Worm (Caenorhabditis elegans) whole organism, L1 larva: ENCODE measurements around the gene Y22D7AL.6.

Experiments used
- C04F5.9 ChIP-seq: sonication (generic microtip); optimal IDR thresholded peaks from 2 replicates; lab custom pipeline; 2016; ENCODE audit warnings: missing genetic modification characterization, missing compliant biosample characterization
- C16A3.4 ChIP-seq: fragments of 150-350 bp; optimal IDR thresholded peaks from 2 replicates; lab custom pipeline; 2014; ENCODE audit warnings: missing biosample characterization, missing genetic modification characterization
- alr-1 ChIP-seq: fragments of 200-800 bp; sonication (Bioruptor generic); optimal IDR thresholded peaks from 2 replicates; lab custom pipeline; 2018; ENCODE audit warnings: borderline replicate concordance, mild to moderate bottlenecking, missing genetic modification characterization, missing compliant biosample characterization
- ceh-63 ChIP-seq: fragments of 200-800 bp; sonication (Bioruptor generic); optimal IDR thresholded peaks from 2 replicates; lab custom pipeline; 2018; ENCODE audit warnings: mild to moderate bottlenecking, missing genetic modification characterization, missing compliant biosample characterization
- ceh-88 ChIP-seq: fragments of 200-800 bp; sonication (Bioruptor generic); IDR thresholded peaks from 2 replicates; pipeline ENCODE4 v1.3.6; 2022; ENCODE audit warnings: missing genetic modification characterization, missing compliant biosample characterization
- ceh-90 ChIP-seq: sonication (generic microtip); optimal IDR thresholded peaks from 2 replicates; lab custom pipeline; 2016; ENCODE audit warnings: missing genetic modification characterization, missing compliant biosample characterization
- ces-1 ChIP-seq: fragments of 150-350 bp; optimal IDR thresholded peaks from 2 replicates; lab custom pipeline; 2014; ENCODE audit warnings: missing biosample characterization, missing genetic modification reagents, missing genetic modification characterization
- efl-1 ChIP-seq, 4 experiments: fragments of 150-350 bp; optimal IDR thresholded peaks in 3 of 4; peaks in 1 of 4; 1 replicate in 1 of 4; 2 replicates in 3 of 4; lab custom pipeline; 2014; ENCODE audit warnings: missing biosample characterization in 2 of 4, missing genetic modification characterization in 2 of 4, missing genetic modification reagents in 2 of 4
- efl-3 ChIP-seq: fragments of 200-800 bp; sonication (Bioruptor generic); optimal IDR thresholded peaks from 2 replicates; lab custom pipeline; 2018; ENCODE audit warnings: mild to moderate bottlenecking, missing genetic modification characterization, missing compliant biosample characterization
- egl-27 ChIP-seq, 2 experiments: fragments of 150-350 bp in 1 of 2; sonication (generic microtip); optimal IDR thresholded peaks; 3 replicates each; lab custom pipeline; 2017 to 2018; ENCODE audit warnings: missing biosample characterization in 2 of 2, missing genetic modification characterization in 2 of 2, missing genetic modification reagents in 2 of 2
- elt-2 ChIP-seq: sonication (generic microtip); optimal IDR thresholded peaks from 2 replicates; lab custom pipeline; 2016; ENCODE audit warnings: missing genetic modification characterization, mild to moderate bottlenecking, inconsistent platforms, missing compliant biosample characterization, missing genetic modification reagents
- ets-5 ChIP-seq: fragments of 200-800 bp; sonication (Bioruptor generic); IDR thresholded peaks from 2 replicates; pipeline ENCODE4 v1.3.6; 2022; ENCODE audit warnings: missing genetic modification characterization, missing compliant biosample characterization
- fkh-10 ChIP-seq: sonication (generic microtip); optimal IDR thresholded peaks from 2 replicates; lab custom pipeline; 2017; ENCODE audit warnings: missing biosample characterization, missing genetic modification reagents, missing genetic modification characterization
- fkh-8 ChIP-seq: sonication (generic microtip); optimal IDR thresholded peaks from 2 replicates; lab custom pipeline; 2016; ENCODE audit warnings: mild to moderate bottlenecking, missing genetic modification characterization, missing compliant biosample characterization
- grh-1 ChIP-seq: fragments of 200-800 bp; sonication (Bioruptor generic); IDR thresholded peaks from 2 replicates; pipeline ENCODE4 v1.3.6; 2022; ENCODE audit warnings: missing genetic modification reagents, missing genetic modification characterization, missing compliant biosample characterization
- hlh-17 ChIP-seq: fragments of 200-800 bp; sonication (Bioruptor generic); optimal IDR thresholded peaks from 2 replicates; lab custom pipeline; 2018; ENCODE audit warnings: missing genetic modification characterization, mild to moderate bottlenecking, missing compliant biosample characterization, moderate library complexity, borderline replicate concordance
- hpl-2 ChIP-seq: fragments of 150-350 bp; optimal IDR thresholded peaks from 2 replicates; lab custom pipeline; 2014; ENCODE audit warnings: missing biosample characterization, missing genetic modification reagents, missing genetic modification characterization
- isw-1 ChIP-seq: fragments of 200-800 bp; sonication (Bioruptor generic); IDR thresholded peaks from 2 replicates; pipeline ENCODE4 v1.3.6; 2022; ENCODE audit warnings: missing genetic modification characterization, missing compliant biosample characterization
- lin-13 ChIP-seq: fragments of 150-350 bp; optimal IDR thresholded peaks from 2 replicates; lab custom pipeline; 2014; ENCODE audit warnings: missing biosample characterization, missing genetic modification reagents, missing genetic modification characterization
- lin-14 ChIP-seq: fragments of 200-800 bp; sonication (Bioruptor generic); optimal IDR thresholded peaks from 2 replicates; lab custom pipeline; 2018; ENCODE audit warnings: mild to moderate bottlenecking, missing genetic modification characterization, moderate library complexity, missing compliant biosample characterization
- lin-39 ChIP-seq: fragments of 150-350 bp; optimal IDR thresholded peaks from 2 replicates; lab custom pipeline; 2014; ENCODE audit warnings: missing biosample characterization, missing genetic modification reagents, missing genetic modification characterization
- lir-3 ChIP-seq: sonication (generic microtip); optimal IDR thresholded peaks from 2 replicates; lab custom pipeline; 2016; ENCODE audit warnings: mild to moderate bottlenecking, missing genetic modification characterization, moderate library complexity, missing compliant biosample characterization; ENCODE audit not compliant: poor library complexity
- mep-1 ChIP-seq: fragments of 150-350 bp; optimal IDR thresholded peaks from 2 replicates; lab custom pipeline; 2014; ENCODE audit warnings: missing biosample characterization, missing genetic modification characterization
- nhr-12 ChIP-seq: sonication (generic microtip); optimal IDR thresholded peaks from 2 replicates; lab custom pipeline; 2017; ENCODE audit warnings: missing biosample characterization, missing genetic modification characterization
- nhr-19 ChIP-seq: fragments of 200-800 bp; sonication (Bioruptor generic); conservative IDR thresholded peaks from 2 replicates; pipeline ENCODE4 v1.3.6; 2022; ENCODE audit warnings: missing genetic modification characterization, missing compliant biosample characterization
- nhr-20 ChIP-seq: sonication (generic microtip); optimal IDR thresholded peaks from 2 replicates; lab custom pipeline; 2016; ENCODE audit warnings: mild to moderate bottlenecking, missing genetic modification characterization, missing compliant biosample characterization
- nhr-47 ChIP-seq: sonication (generic microtip); optimal IDR thresholded peaks from 2 replicates; lab custom pipeline; 2016; ENCODE audit warnings: mild to moderate bottlenecking, missing genetic modification characterization, moderate library complexity, missing compliant biosample characterization
- nhr-76 ChIP-seq: sonication (generic microtip); optimal IDR thresholded peaks from 2 replicates; lab custom pipeline; 2017; ENCODE audit warnings: missing biosample characterization, missing genetic modification characterization
- nhr-77 ChIP-seq: fragments of 150-350 bp; optimal IDR thresholded peaks from 2 replicates; lab custom pipeline; 2014; ENCODE audit warnings: missing biosample characterization, missing genetic modification characterization
- nhr-84 ChIP-seq: sonication (generic microtip); optimal IDR thresholded peaks from 2 replicates; lab custom pipeline; 2017; ENCODE audit warnings: missing biosample characterization, missing genetic modification characterization
- pax-3 ChIP-seq: fragments of 200-800 bp; sonication (Bioruptor generic); optimal IDR thresholded peaks from 2 replicates; lab custom pipeline; 2018; ENCODE audit warnings: mild to moderate bottlenecking, missing genetic modification characterization, moderate library complexity, missing compliant biosample characterization
- pqm-1 ChIP-seq: sonication (generic microtip); optimal IDR thresholded peaks from 3 replicates; lab custom pipeline; 2017; ENCODE audit warnings: missing biosample characterization, missing genetic modification characterization
- rnt-1 ChIP-seq: sonication (generic microtip); optimal IDR thresholded peaks from 2 replicates; lab custom pipeline; 2016; ENCODE audit warnings: mild to moderate bottlenecking, missing genetic modification characterization, moderate library complexity, missing compliant biosample characterization
- sptf-1 ChIP-seq: fragments of 150-350 bp; optimal IDR thresholded peaks from 2 replicates; lab custom pipeline; 2014; ENCODE audit warnings: missing biosample characterization, missing genetic modification characterization
- sup-37 ChIP-seq: fragments of 200-800 bp; sonication (Bioruptor generic); optimal IDR thresholded peaks from 2 replicates; lab custom pipeline; 2018; ENCODE audit warnings: mild to moderate bottlenecking, missing genetic modification characterization, missing compliant biosample characterization
- tbx-2 ChIP-seq: sonication (generic microtip); optimal IDR thresholded peaks from 2 replicates; lab custom pipeline; 2016; ENCODE audit warnings: missing genetic modification characterization, missing compliant biosample characterization
- tlp-1 ChIP-seq: fragments of 150-350 bp; optimal IDR thresholded peaks from 2 replicates; lab custom pipeline; 2014; ENCODE audit warnings: missing biosample characterization, missing genetic modification characterization
- unc-30 ChIP-seq: sonication (generic microtip); optimal IDR thresholded peaks from 2 replicates; lab custom pipeline; 2017; ENCODE audit warnings: missing biosample characterization, missing genetic modification characterization
- unc-86 ChIP-seq: sonication (generic microtip); optimal IDR thresholded peaks from 2 replicates; lab custom pipeline; 2016; ENCODE audit warnings: missing genetic modification characterization, missing compliant biosample characterization
- xbp-1 ChIP-seq: sonication (generic microtip); optimal IDR thresholded peaks from 2 replicates; lab custom pipeline; 2016; ENCODE audit warnings: missing genetic modification characterization, missing compliant biosample characterization
- zip-4 ChIP-seq: fragments of 200-800 bp; sonication (Bioruptor generic); optimal IDR thresholded peaks from 2 replicates; lab custom pipeline; 2018; ENCODE audit warnings: mild to moderate bottlenecking, missing genetic modification characterization, moderate library complexity, missing compliant biosample characterization
- ztf-11 ChIP-seq, 2 experiments: sonication (generic microtip); optimal IDR thresholded peaks; 2 replicates each; lab custom pipeline; 2016 to 2017; ENCODE audit warnings: missing genetic modification characterization in 2 of 2, missing biosample characterization in 1 of 2, missing compliant biosample characterization in 1 of 2
- ztf-4 ChIP-seq: fragments of 150-350 bp; optimal IDR thresholded peaks from 2 replicates; lab custom pipeline; 2014; ENCODE audit warnings: missing biosample characterization, missing genetic modification characterization

Y22D7AL.6 gene

ce11 chrIII:1578566-1578965 lies 26.2 kb upstream of the Y22D7AL.6 start:
- TF ChIP-seq grh-1 (GFP tag; lab: Robert Waterston, UW) = no peak
- TF ChIP-seq efl-1 (optimal IDR thresholded peaks at IDR 0.05; lab: Kevin White, UChicago) = no peak
- peak in 1 of 2 experiments; percentile 10 for TF ChIP-seq efl-1 (GFP tag; optimal IDR thresholded peaks at IDR 0.05 in 1 of 2; lab: Kevin White, UChicago)

DNA sequence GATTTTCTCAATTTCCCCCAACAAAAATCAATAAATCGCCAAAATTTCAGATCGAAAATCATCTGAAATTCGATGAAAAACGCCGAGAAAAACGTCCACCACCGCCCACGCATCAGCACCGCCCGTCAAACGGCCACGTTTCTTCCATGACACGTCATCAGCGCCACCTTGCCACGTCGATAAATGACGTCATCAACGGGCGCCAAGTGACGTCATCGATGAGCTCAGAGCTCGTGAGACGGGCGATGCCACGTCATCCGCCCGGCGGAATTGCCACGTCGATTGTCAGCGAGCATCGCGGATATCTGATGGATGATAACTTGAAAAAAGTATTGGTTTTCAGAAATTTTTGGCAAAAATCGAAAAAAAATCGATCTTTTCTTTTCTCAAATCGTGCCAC lies 25.7 kb upstream of the Y22D7AL.6 start:
- TF ChIP-seq lin-39 (tag; lab: Kevin White, UChicago) (no peak), hpl-2 (GFP tag; lab: Kevin White, UChicago) (no peak), efl-3 (no peak), mep-1 (tag; lab: Kevin White, UChicago) (no peak), rnt-1 (no peak), hlh-17 (GFP tag; lab: Kevin White, UChicago) (no peak), unc-86 (tag; lab: Kevin White, UChicago) (no peak), ets-5 (GFP tag; lab: Robert Waterston, UW) (no peak), egl-27 (tag; optimal IDR thresholded peaks at IDR 0.05; lab: Kevin White, UChicago) (no peak), alr-1 (tag; lab: Kevin White, UChicago) (no peak), nhr-19 (no peak), fkh-8 (tag; lab: Kevin White, UChicago) (no peak), pqm-1 (tag; lab: Kevin White, UChicago) (no peak), pax-3 (tag; lab: Kevin White, UChicago) (no peak), tlp-1 (tag; lab: Kevin White, UChicago) (no peak)

- TF ChIP-seq C16A3.4 (tag; lab: Kevin White, UChicago) = no peak
- no peak for TF ChIP-seq efl-3
- TF ChIP-seq unc-86 (tag; lab: Kevin White, UChicago) = no peak
- no peak for TF ChIP-seq ceh-63 (GFP tag; lab: Kevin White, UChicago)
- no peak for TF ChIP-seq tbx-2 (tag; lab: Kevin White, UChicago)
- no peak for TF ChIP-seq unc-30
- no peak for TF ChIP-seq nhr-84 (tag; lab: Kevin White, UChicago)
- TF ChIP-seq lin-14 (GFP tag; lab: Kevin White, UChicago) = no peak
- no peak for TF ChIP-seq fkh-8 (tag; lab: Kevin White, UChicago)
- TF ChIP-seq fkh-10 (GFP tag; lab: Kevin White, UChicago) = no peak
- TF ChIP-seq nhr-77 = no peak
- no peak for TF ChIP-seq ces-1 (GFP tag; lab: Kevin White, UChicago)
Observed at ce11 chrIII:1580142-1580541, 24.6 kb upstream of the Y22D7AL.6 start.

DNA sequence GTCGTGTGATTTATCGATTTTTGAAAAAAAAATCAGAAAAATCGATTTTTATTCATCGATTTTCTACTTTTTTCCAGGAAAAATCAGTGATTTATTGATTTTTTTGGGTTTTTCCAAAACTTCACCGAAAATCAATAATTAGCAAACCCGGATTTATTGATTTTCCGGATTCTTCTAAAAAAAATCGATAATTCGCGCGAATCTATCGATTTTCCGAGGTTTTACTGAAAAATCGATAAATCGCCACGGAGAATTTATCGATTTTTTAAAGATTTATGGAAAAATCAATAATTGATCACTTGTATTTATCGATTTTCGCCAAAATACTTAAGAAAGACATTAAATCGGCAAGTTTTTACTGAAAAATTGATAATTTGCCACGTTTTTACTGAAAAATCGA lies 21.2 kb upstream of the Y22D7AL.6 start:
- TF ChIP-seq xbp-1 (tag; lab: Kevin White, UChicago) (no peak), unc-30 (no peak), efl-1 (optimal IDR thresholded peaks at IDR 0.05; lab: Kevin White, UChicago) (no peak), efl-1 (GFP tag; optimal IDR thresholded peaks at IDR 0.05 in 1 of 2; lab: Kevin White, UChicago) (no peak), nhr-12 (no peak), elt-2 (no peak), ceh-88 (GFP tag; lab: Robert Waterston, UW) (no peak), tbx-2 (tag; lab: Kevin White, UChicago) (no peak), nhr-47 (tag; lab: Kevin White, UChicago) (no peak), C04F5.9 (tag; lab: Kevin White, UChicago) (no peak), rnt-1 (no peak), nhr-19 (no peak)

- TF ChIP-seq sup-37 (GFP tag; lab: Kevin White, UChicago) (no peak), isw-1 (GFP tag; lab: Robert Waterston, UW) (no peak), nhr-20 (tag; lab: Kevin White, UChicago) (no peak), elt-2 (no peak), ets-5 (GFP tag; lab: Robert Waterston, UW) (no peak), grh-1 (GFP tag; lab: Robert Waterston, UW) (no peak), nhr-76 (tag; lab: Kevin White, UChicago) (no peak), C16A3.4 (tag; lab: Kevin White, UChicago) (no peak), ceh-90 (no peak), zip-4 (GFP tag; lab: Kevin White, UChicago) (no peak), lir-3 (no peak), fkh-8 (tag; lab: Kevin White, UChicago) (no peak), ztf-11 (tag; optimal IDR thresholded peaks at IDR 0.05; lab: Kevin White, UChicago) (no peak), ztf-4 (tag; lab: Kevin White, UChicago) (no peak), egl-27 (tag; optimal IDR thresholded peaks at IDR 0.05; lab: Kevin White, UChicago) (no peak), sptf-1 (tag; lab: Kevin White, UChicago) (no peak), lin-13 (GFP tag; lab: Kevin White, UChicago) (no peak)
Observed at ce11 chrIII:1584216-1584715, 20.5 kb upstream of the Y22D7AL.6 start.
